Fruit fly (Drosophila melanogaster) Kc167 (cell line): ENCODE results near the gene Pde11.

Experiments
- Myc ChIP-seq: fragments of >200 bp; optimal IDR thresholded peaks from 2 replicates; lab custom pipeline; 2017; ENCODE audit warnings: missing external identifiers
- Sin3A ChIP-seq: fragments of >200 bp; optimal IDR thresholded peaks from 2 replicates; lab custom pipeline; 2018; ENCODE audit warnings: missing external identifiers
- h ChIP-seq: fragments of >200 bp; optimal IDR thresholded peaks from 3 replicates; lab custom pipeline; 2018; ENCODE audit warnings: missing external identifiers
- insv ChIP-seq: fragments of >200 bp; optimal IDR thresholded peaks from 3 replicates; lab custom pipeline; 2018; ENCODE audit warnings: missing external identifiers
- ttk ChIP-seq: sonication (Bioruptor generic); optimal IDR thresholded peaks from 2 replicates; lab custom pipeline; 2017; ENCODE audit warnings: missing external identifiers

- no peak for TF ChIP-seq Sin3A (lab: Kevin White, UChicago)
- TF ChIP-seq Myc (lab: Kevin White, UChicago), result no peak
- no peak for TF ChIP-seq insv
- no peak for TF ChIP-seq ttk (lab: Kevin White, UChicago)
- TF ChIP-seq h, result no peak
Measured at dm6 chr2L:18496834-18497233, 93.3 kb downstream of the Pde11 start.
